Fruit fly (Drosophila melanogaster) whole organism, wandering third instar larva: ENCODE measurements around the gene Mtp.

ENCODE experiments used
- Abd-B ChIP-seq: fragments of >200 bp; optimal IDR thresholded peaks from 2 replicates; lab custom pipeline; 2017; ENCODE audit warnings: missing biosample characterization, missing genetic modification characterization
- CG32264 ChIP-seq: fragments of 200-800 bp; sonication (Bioruptor generic); optimal IDR thresholded peaks from 2 replicates; lab custom pipeline; 2016; ENCODE audit warnings: missing biosample characterization, missing genetic modification characterization
- CG9705 ChIP-seq: fragments of 200-800 bp; sonication (Bioruptor generic); optimal IDR thresholded peaks from 2 replicates; lab custom pipeline; 2018; ENCODE audit warnings: missing biosample characterization, mild to moderate bottlenecking, missing genetic modification characterization
- CrebA ChIP-seq: fragments of 200-800 bp; sonication (Bioruptor generic); optimal IDR thresholded peaks from 2 replicates; lab custom pipeline; 2016; ENCODE audit warnings: missing biosample characterization, mild to moderate bottlenecking, missing genetic modification characterization, borderline replicate concordance
- Dfd ChIP-seq: fragments of >200 bp; optimal IDR thresholded peaks from 2 replicates; lab custom pipeline; 2017; ENCODE audit warnings: missing biosample characterization, missing genetic modification characterization
- Dif ChIP-seq: fragments of 200-275, 200-300 bp; sonication (Bioruptor generic); optimal IDR thresholded peaks from 2 replicates; lab custom pipeline; 2018; ENCODE audit warnings: missing biosample characterization, missing genetic modification characterization; ENCODE audit not compliant: partially characterized antibody
- GATAd ChIP-seq: sonication (Bioruptor generic); optimal IDR thresholded peaks from 2 replicates; lab custom pipeline; 2016; ENCODE audit warnings: missing biosample characterization, missing genetic modification characterization
- HLH106 ChIP-seq: fragments of 200-800 bp; optimal IDR thresholded peaks from 3 replicates; lab custom pipeline; 2019; ENCODE audit warnings: missing biosample characterization, mild to moderate bottlenecking, missing genetic modification characterization, moderate library complexity
- Hnf4 ChIP-seq: fragments of 200-800 bp; sonication (Bioruptor generic); optimal IDR thresholded peaks from 2 replicates; lab custom pipeline; 2016; ENCODE audit warnings: missing biosample characterization, mild to moderate bottlenecking, missing genetic modification characterization
- Hr78 ChIP-seq: fragments of >200 bp; optimal IDR thresholded peaks from 2 replicates; lab custom pipeline; 2017; ENCODE audit warnings: missing biosample characterization, missing genetic modification characterization
- Hr83 ChIP-seq: fragments of 200-300 bp; sonication (Bioruptor generic); optimal IDR thresholded peaks from 2 replicates; lab custom pipeline; 2016; ENCODE audit warnings: missing biosample characterization, mild to moderate bottlenecking, missing genetic modification characterization, moderate library complexity; ENCODE audit not compliant: poor library complexity, severe bottlenecking
- Jra ChIP-seq: sonication (Bioruptor generic); optimal IDR thresholded peaks from 2 replicates; lab custom pipeline; 2016; ENCODE audit warnings: missing biosample characterization, missing genetic modification characterization
- Mio ChIP-seq: sonication (Bioruptor generic); optimal IDR thresholded peaks from 2 replicates; lab custom pipeline; 2016; ENCODE audit warnings: missing biosample characterization, missing genetic modification characterization
- Myc ChIP-seq: fragments of >200 bp; optimal IDR thresholded peaks from 2 replicates; lab custom pipeline; 2017
- N ChIP-seq: fragments of >200 bp; optimal IDR thresholded peaks from 2 replicates; lab custom pipeline; 2018; ENCODE audit warnings: missing biosample characterization, missing external identifiers, missing genetic modification characterization
- OdsH ChIP-seq: fragments of 200-800 bp; sonication (Bioruptor generic); optimal IDR thresholded peaks from 2 replicates; lab custom pipeline; 2016; ENCODE audit warnings: missing biosample characterization, mild to moderate bottlenecking, missing genetic modification characterization
- Rel ChIP-seq, 2 experiments: fragments of 200-800 bp; sonication (Bioruptor generic) in 1 of 2; optimal IDR thresholded peaks; 2 replicates in 1 of 2; 3 replicates in 1 of 2; lab custom pipeline; 2016 to 2019; ENCODE audit warnings: mild to moderate bottlenecking in 2 of 2, missing biosample characterization in 2 of 2, missing genetic modification characterization in 2 of 2, moderate library complexity in 1 of 2
- Sp1 ChIP-seq: fragments of 200-800 bp; sonication (Bioruptor generic); optimal IDR thresholded peaks from 3 replicates; lab custom pipeline; 2019; ENCODE audit warnings: missing biosample characterization, mild to moderate bottlenecking, missing genetic modification characterization, moderate library complexity
- Vsx2 ChIP-seq: fragments of 200-300, 225-300 bp; sonication (Bioruptor generic); optimal IDR thresholded peaks from 2 replicates; lab custom pipeline; 2018; ENCODE audit warnings: missing biosample characterization, missing genetic modification characterization; ENCODE audit not compliant: partially characterized antibody
- br ChIP-seq: fragments of 200-800 bp; sonication (Bioruptor generic); optimal IDR thresholded peaks from 2 replicates; lab custom pipeline; 2016; ENCODE audit warnings: missing biosample characterization, missing genetic modification characterization
- brk ChIP-seq: fragments of 200-800 bp; sonication (Bioruptor generic); optimal IDR thresholded peaks from 2 replicates; lab custom pipeline; 2016; ENCODE audit warnings: missing biosample characterization, mild to moderate bottlenecking, missing genetic modification characterization
- dl ChIP-seq, 2 experiments: fragments of 175-275, 200-275 bp in 1 of 2; fragments of 200-275 bp in 1 of 2; sonication (Bioruptor generic); optimal IDR thresholded peaks; lab custom pipeline; 2018; ENCODE audit warnings: mild to moderate bottlenecking in 2 of 2, missing biosample characterization in 2 of 2, missing genetic modification characterization in 2 of 2, moderate library complexity in 2 of 2; ENCODE audit not compliant: partially characterized antibody in 2 of 2, insufficient read depth in 1 of 2
- dmrt93B ChIP-seq: fragments of 200-800 bp; sonication (Bioruptor generic); optimal IDR thresholded peaks from 2 replicates; lab custom pipeline; 2018; ENCODE audit warnings: missing biosample characterization, mild to moderate bottlenecking, missing genetic modification characterization
- dsf ChIP-seq: sonication (Bioruptor generic); optimal IDR thresholded peaks from 2 replicates; lab custom pipeline; 2016; ENCODE audit warnings: missing biosample characterization, missing genetic modification characterization, borderline replicate concordance
- ey ChIP-seq: fragments of 200-800 bp; sonication (Bioruptor generic); optimal IDR thresholded peaks from 2 replicates; lab custom pipeline; 2016; ENCODE audit warnings: missing biosample characterization, missing genetic modification characterization
- foxo ChIP-seq, 2 experiments: fragments of 200-800 bp; sonication (Bioruptor generic); optimal IDR thresholded peaks; 2 replicates in 1 of 2; 3 replicates in 1 of 2; lab custom pipeline; 2016 to 2017; ENCODE audit warnings: missing biosample characterization in 2 of 2, missing genetic modification characterization in 2 of 2
- fru ChIP-seq: fragments of 200-800 bp; sonication (Bioruptor generic); optimal IDR thresholded peaks from 3 replicates; lab custom pipeline; 2016; ENCODE audit warnings: missing biosample characterization, mild to moderate bottlenecking, missing genetic modification characterization
- h ChIP-seq: fragments of 200-800 bp; sonication (Bioruptor generic); optimal IDR thresholded peaks from 3 replicates; lab custom pipeline; 2016; ENCODE audit warnings: missing biosample characterization, mild to moderate bottlenecking, missing genetic modification characterization
- jim ChIP-seq: fragments of 175-275, 200-325 bp; sonication (Bioruptor generic); optimal IDR thresholded peaks from 2 replicates; lab custom pipeline; 2016; ENCODE audit warnings: missing biosample characterization, mild to moderate bottlenecking, missing genetic modification characterization
- lola ChIP-seq: fragments of >200 bp; optimal IDR thresholded peaks from 2 replicates; lab custom pipeline; 2017; ENCODE audit warnings: missing biosample characterization, missing genetic modification characterization
- pan ChIP-seq: fragments of >200 bp; optimal IDR thresholded peaks from 2 replicates; lab custom pipeline; 2017
- psq ChIP-seq: fragments of 200-800 bp; sonication (Bioruptor generic); optimal IDR thresholded peaks from 3 replicates; lab custom pipeline; 2017; ENCODE audit warnings: missing biosample characterization, mild to moderate bottlenecking, missing genetic modification characterization, moderate library complexity
- rgr ChIP-seq: fragments of 200-800 bp; sonication (Bioruptor generic); optimal IDR thresholded peaks from 3 replicates; lab custom pipeline; 2016; ENCODE audit warnings: missing biosample characterization, mild to moderate bottlenecking, missing genetic modification characterization
- sage ChIP-seq: fragments of 200-800 bp; sonication (Bioruptor generic); optimal IDR thresholded peaks from 2 replicates; lab custom pipeline; 2016; ENCODE audit warnings: missing biosample characterization, mild to moderate bottlenecking, missing genetic modification characterization
- sv ChIP-seq: fragments of 200-800 bp; sonication (Bioruptor generic); optimal IDR thresholded peaks from 3 replicates; lab custom pipeline; 2016; ENCODE audit warnings: missing biosample characterization, missing genetic modification characterization
- tai ChIP-seq: sonication (Bioruptor generic); optimal IDR thresholded peaks from 2 replicates; lab custom pipeline; 2016; ENCODE audit warnings: missing biosample characterization, missing genetic modification characterization
- usp ChIP-seq: fragments of >200 bp; optimal IDR thresholded peaks from 2 replicates; lab custom pipeline; 2017; ENCODE audit warnings: missing biosample characterization, missing genetic modification characterization
- woc ChIP-seq: sonication (Bioruptor generic); optimal IDR thresholded peaks from 2 replicates; lab custom pipeline; 2016; ENCODE audit warnings: missing biosample characterization, mild to moderate bottlenecking, missing genetic modification characterization

Gene Mtp

dm6 chr2L:20917235-20918055 lies 5.2 kb downstream of the Mtp start:
- TF ChIP-seq Mio (GFP tag; lab: Kevin White, UChicago) (no peak), dl (GFP tag; optimal IDR thresholded peaks at IDR 0.05; lab: Kevin White, UChicago; ENCODE audit: insufficient read depth in 1 of 2, partially characterized antibody in 2 of 2) (no peak), Rel (GFP tag; optimal IDR thresholded peaks at IDR 0.05; lab: Kevin White, UChicago) (no peak), Rel (tag; optimal IDR thresholded peaks at IDR 0.05; lab: Kevin White, UChicago) (peak; percentile 2), CrebA (GFP tag; lab: Kevin White, UChicago) (no peak), N (GFP tag; lab: Kevin White, UChicago) (no peak), lola (no peak), CG9705 (GFP tag; lab: Kevin White, UChicago) (peak; percentile 61), Hr78 (GFP tag; lab: Kevin White, UChicago) (no peak), sage (no peak), br (GFP tag; lab: Kevin White, UChicago) (peak; percentile 31), ey (GFP tag; lab: Kevin White, UChicago) (peak; percentile 27), foxo (GFP tag; optimal IDR thresholded peaks at IDR 0.05; lab: Kevin White, UChicago) (peak in 1 of 2 experiments; percentile 70), Vsx2 (GFP tag; lab: Kevin White, UChicago) (no peak), Dif (GFP tag; lab: Kevin White, UChicago) (peak; percentile 29), Jra (GFP tag; lab: Kevin White, UChicago) (no peak), HLH106 (tag; lab: Kevin White, UChicago) (peak; percentile 86), usp (GFP tag; lab: Kevin White, UChicago) (no peak), OdsH (GFP tag; lab: Kevin White, UChicago) (peak; percentile 56), Abd-B (GFP tag; lab: Kevin White, UChicago) (no peak), rgr (GFP tag; lab: Kevin White, UChicago) (peak; percentile 47), CG32264 (no peak), Sp1 (GFP tag; lab: Kevin White, UChicago) (peak; percentile 55), GATAd (GFP tag; lab: Kevin White, UChicago) (no peak), jim (peak; percentile 51), Hr83 (GFP tag; lab: Kevin White, UChicago) (no peak), woc (GFP tag; lab: Kevin White, UChicago) (peak; percentile 41), pan (lab: Kevin White, UChicago) (no peak), h (peak; percentile 52), fru (GFP tag; lab: Kevin White, UChicago) (peak; percentile 47), Myc (no peak), tai (GFP tag; lab: Kevin White, UChicago) (no peak), Hnf4 (GFP tag; lab: Kevin White, UChicago) (no peak), psq (GFP tag; lab: Kevin White, UChicago) (peak; percentile 34), sv (GFP tag; lab: Kevin White, UChicago) (no peak), brk (GFP tag; lab: Kevin White, UChicago) (peak; percentile 34), Dfd (GFP tag; lab: Kevin White, UChicago) (no peak), dmrt93B (GFP tag; lab: Kevin White, UChicago) (peak; percentile 47), dsf (GFP tag; lab: Kevin White, UChicago) (no peak)

- TF ChIP-seq lola (no peak), psq (GFP tag; lab: Kevin White, UChicago) (peak; percentile 85)
Measured at dm6 chr2L:20916672-20917209, 5.9 kb downstream of the Mtp start.
